Worm (Caenorhabditis elegans): ENCODE measurements around the gene daf-3.

daf-3 gene

ce11 chrX:859401-859800 lies 34.1 kb upstream of the daf-3 start, which contains the start of gene F56F10.2:
F56F10.2 (plus strand) TSS chrX:859615.
- TF ChIP-seq ceh-82 (tag; optimal IDR thresholded peaks at IDR 0.05) (peak in 2 of 3 experiments; percentile 0 to 18), mep-1 (tag; optimal IDR thresholded peaks at IDR 0.05) (peak; percentile 5), snu-23 (GFP tag; optimal IDR thresholded peaks at IDR 0.05) (peak; percentile 3), skn-1 (tag; optimal IDR thresholded peaks at IDR 0.05) (peak; percentile 44), ets-5 (GFP tag; IDR thresholded peaks at IDR 0.05) (no peak), nhr-71 (tag; optimal IDR thresholded peaks at IDR 0.05) (peak; percentile 32), C16A3.4 (tag; optimal IDR thresholded peaks at IDR 0.05) (no peak), nhr-47 (tag; optimal IDR thresholded peaks at IDR 0.05) (peak; percentile 12), lin-14 (GFP tag; optimal IDR thresholded peaks at IDR 0.05) (peak; percentile 72)

- no peak for TF ChIP-seq ets-5 (GFP tag; IDR thresholded peaks at IDR 0.05)
Observed at ce11 chrX:857658-858057, 32.4 kb upstream of the daf-3 start.

DNA sequence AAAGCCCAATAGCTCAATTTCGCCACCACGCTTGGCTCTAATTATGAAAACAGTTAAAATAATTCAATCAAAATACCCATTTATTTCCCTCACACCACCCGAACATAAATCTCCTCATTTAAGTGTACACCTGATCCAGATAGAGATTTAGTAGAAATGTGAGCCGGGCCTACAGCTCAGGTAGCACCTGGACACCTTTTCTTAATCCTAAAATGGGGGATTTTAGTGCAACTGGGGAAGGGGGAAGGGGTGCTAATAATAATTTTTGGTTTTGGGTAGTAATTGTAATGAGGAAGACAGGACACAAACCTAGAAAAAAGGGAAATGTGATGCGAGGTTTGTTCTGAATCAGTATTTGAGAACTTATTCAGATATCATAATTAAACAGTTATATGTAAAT lies 28.3 kb upstream of the daf-3 start:
- TF ChIP-seq mab-9 (GFP tag; IDR thresholded peaks at IDR 0.05) (no peak), fkh-4 (tag; optimal IDR thresholded peaks at IDR 0.05; ENCODE audit: borderline replicate concordance) (no peak), C04F5.9 (tag; optimal IDR thresholded peaks at IDR 0.05) (no peak), nhr-19 (GFP tag; conservative IDR thresholded peaks at IDR 0.05) (no peak), nhr-85 (tag) (no peak), pqm-1 (tag; optimal IDR thresholded peaks at IDR 0.05) (no peak), ceh-63 (GFP tag; optimal IDR thresholded peaks at IDR 0.05) (no peak), lsy-2 (tag; optimal IDR thresholded peaks at IDR 0.05) (no peak), egl-27 (tag; optimal IDR thresholded peaks at IDR 0.05) (no peak), snpc-4 (tag; optimal IDR thresholded peaks at IDR 0.05) (no peak)

DNA sequence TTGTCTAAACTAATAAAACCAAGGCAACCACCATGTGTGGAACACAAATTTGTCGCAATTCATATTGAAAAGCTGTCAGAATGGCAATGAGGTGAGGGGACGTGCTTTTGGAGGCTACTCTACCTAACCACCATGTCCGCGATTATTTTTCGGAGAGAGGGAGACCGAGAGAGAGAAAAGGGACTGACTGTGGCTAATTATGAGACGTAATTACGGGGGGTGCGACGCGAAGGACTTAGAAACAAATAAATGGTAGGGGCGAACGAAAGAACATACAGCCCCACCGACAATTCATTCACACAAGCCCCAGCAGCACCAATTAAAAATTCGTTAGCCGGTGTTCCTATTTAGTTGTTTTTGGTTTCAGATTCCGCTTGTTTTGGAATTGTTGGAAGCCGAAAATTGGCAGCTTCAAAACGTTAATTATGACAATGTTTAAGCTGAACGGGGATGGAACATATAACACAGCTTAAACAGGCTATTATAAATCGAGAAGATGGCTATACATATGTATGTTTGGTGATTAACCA lies 27.5 kb upstream of the daf-3 start:
- no peak for TF ChIP-seq grh-1 (GFP tag; IDR thresholded peaks at IDR 0.05)
- TF ChIP-seq aha-1 (tag; optimal IDR thresholded peaks at IDR 0.05): no peak
- no peak for TF ChIP-seq sox-4 (tag; optimal IDR thresholded peaks at IDR 0.05)

ce11 chrX:851421-851820 lies 26.1 kb upstream of the daf-3 start, which contains the start of gene igcm-1:
igcm-1 (minus strand) TSS chrX:851521.
- no peak for TF ChIP-seq C04F5.9 (tag; optimal IDR thresholded peaks at IDR 0.05)
- no peak for TF ChIP-seq hlh-4 (tag; optimal IDR thresholded peaks at IDR 0.05)
- TF ChIP-seq nhr-20 (tag; optimal IDR thresholded peaks at IDR 0.05): no peak
- TF ChIP-seq unc-86 (tag; optimal IDR thresholded peaks at IDR 0.05): no peak
- TF ChIP-seq grh-1 (GFP tag; IDR thresholded peaks at IDR 0.05): no peak
- TF ChIP-seq snu-23 (GFP tag; optimal IDR thresholded peaks at IDR 0.05): no peak
- TF ChIP-seq lsy-2 (tag; optimal IDR thresholded peaks at IDR 0.05): no peak
- no peak for TF ChIP-seq F16B12.6 (tag; optimal IDR thresholded peaks at IDR 0.05)
- TF ChIP-seq swsn-7 (tag; optimal IDR thresholded peaks at IDR 0.05): no peak
- no peak for TF ChIP-seq mdl-1 (tag; optimal IDR thresholded peaks at IDR 0.05)
- TF ChIP-seq sptf-1 (tag; optimal IDR thresholded peaks at IDR 0.05): no peak
- no peak for TF ChIP-seq ceh-90 (tag; optimal IDR thresholded peaks at IDR 0.05)

- TF ChIP-seq dsc-1 (tag; optimal IDR thresholded peaks at IDR 0.05): peak; percentile 90
- TF ChIP-seq ceh-88 (GFP tag; IDR thresholded peaks at IDR 0.05): no peak
- TF ChIP-seq lir-3 (tag; optimal IDR thresholded peaks at IDR 0.05; ENCODE audit: poor library complexity): no peak
- TF ChIP-seq fkh-4 (tag; optimal IDR thresholded peaks at IDR 0.05; ENCODE audit: borderline replicate concordance): peak; percentile 89
- TF ChIP-seq nhr-12 (tag; optimal IDR thresholded peaks at IDR 0.05): no peak
- TF ChIP-seq lin-15B (tag; optimal IDR thresholded peaks at IDR 0.05): no peak
Observed at ce11 chrX:845443-845842, 20.2 kb upstream of the daf-3 start.

All from whole organism, L1 larva.